Worm (Caenorhabditis elegans): ENCODE results near the gene srbc-9.

The srbc-9 gene

ce11 chrV:7480949-7481348 lies 9.3 kb downstream of the srbc-9 start, which contains the start of gene C18B10.6:
Gene C18B10.6, minus strand, starts transcription at chrV:7481049.
- TF ChIP-seq ceh-30 (tag; optimal IDR thresholded peaks at IDR 0.05) (no peak), pag-3 (tag; optimal IDR thresholded peaks at IDR 0.05; ENCODE audit: borderline replicate concordance) (no peak), eyg-1 (tag; optimal IDR thresholded peaks at IDR 0.05) (no peak), ceh-19 (GFP tag; optimal IDR thresholded peaks at IDR 0.05) (no peak)

ce11 chrV:7478404-7478803 lies 11.8 kb downstream of the srbc-9 start, which contains the start of gene str-190:
Gene str-190, minus strand, starts transcription at chrV:7478504.
- TF ChIP-seq pros-1 (tag; optimal IDR thresholded peaks at IDR 0.05) (no peak), lin-11 (tag; optimal IDR thresholded peaks at IDR 0.05) (no peak), ceh-24 (tag; optimal IDR thresholded peaks at IDR 0.05) (no peak), odd-2 (tag; optimal IDR thresholded peaks at IDR 0.05) (no peak), Y22D7AL.16 (tag; optimal IDR thresholded peaks at IDR 0.05) (no peak), fkh-6 (tag; optimal IDR thresholded peaks at IDR 0.05) (no peak), nhr-11 (tag; optimal IDR thresholded peaks at IDR 0.05) (no peak), hlh-6 (tag; optimal IDR thresholded peaks at IDR 0.05) (no peak), ceh-30 (tag; optimal IDR thresholded peaks at IDR 0.05) (no peak), C38D4.7 (GFP tag; optimal IDR thresholded peaks at IDR 0.05) (no peak), hlh-13 (GFP tag; optimal IDR thresholded peaks at IDR 0.05) (no peak)

ce11 chrV:7476766-7477165 lies 13.5 kb downstream of the srbc-9 start, which contains the start of gene srh-125:
Gene srh-125, minus strand, starts transcription at chrV:7476866.
- TF ChIP-seq tbx-2 (tag; optimal IDR thresholded peaks at IDR 0.05) (no peak), ama-1 (optimal IDR thresholded peaks at IDR 0.05) (no peak), unc-86 (tag; optimal IDR thresholded peaks at IDR 0.05) (no peak), ceh-34 (tag; optimal IDR thresholded peaks at IDR 0.05) (no peak), nhr-232 (tag; optimal IDR thresholded peaks at IDR 0.05) (no peak), C38D4.7 (GFP tag; optimal IDR thresholded peaks at IDR 0.05) (no peak), ahr-1 (tag; optimal IDR thresholded peaks at IDR 0.05) (no peak), elt-4 (tag; optimal IDR thresholded peaks at IDR 0.05) (no peak), unc-42 (tag; optimal IDR thresholded peaks at IDR 0.05) (no peak), pqm-1 (tag; optimal IDR thresholded peaks at IDR 0.05) (no peak), eyg-1 (tag; optimal IDR thresholded peaks at IDR 0.05) (no peak), tbx-7 (tag; optimal IDR thresholded peaks at IDR 0.05) (no peak), lin-11 (tag; optimal IDR thresholded peaks at IDR 0.05) (no peak)

ce11 chrV:7472815-7473214 lies 17.4 kb downstream of the srbc-9 start, which contains the start of gene str-28:
Gene str-28, minus strand, starts transcription at chrV:7472915.
- no peak for TF ChIP-seq lin-11 (tag; optimal IDR thresholded peaks at IDR 0.05)
- no peak for TF ChIP-seq ceh-30 (tag; optimal IDR thresholded peaks at IDR 0.05)
- no peak for TF ChIP-seq ceh-14 (tag; optimal IDR thresholded peaks at IDR 0.05)
- no peak for TF ChIP-seq ttx-3 (tag; optimal IDR thresholded peaks at IDR 0.05)
- no peak for TF ChIP-seq ref-2 (tag; optimal IDR thresholded peaks at IDR 0.05)
- TF ChIP-seq ceh-31 (tag; optimal IDR thresholded peaks at IDR 0.05), result no peak

ce11 chrV:7465509-7465908 lies 24.7 kb downstream of the srbc-9 start, which contains the start of gene F25E5.1:
Gene F25E5.1, plus strand, starts transcription at chrV:7465884.
- TF ChIP-seq npax-4 (tag; optimal IDR thresholded peaks at IDR 0.05), result no peak
- TF ChIP-seq odd-2 (tag; optimal IDR thresholded peaks at IDR 0.05), result no peak
- TF ChIP-seq ttx-3 (tag; optimal IDR thresholded peaks at IDR 0.05), result no peak
- TF ChIP-seq unc-55 (GFP tag; optimal IDR thresholded peaks at IDR 0.05), result peak; percentile 2
- TF ChIP-seq pha-2 (tag; optimal IDR thresholded peaks at IDR 0.05), result no peak
- no peak for TF ChIP-seq ceh-19 (GFP tag; optimal IDR thresholded peaks at IDR 0.05)
- TF ChIP-seq pax-1 (tag; optimal IDR thresholded peaks at IDR 0.05), result no peak
- TF ChIP-seq madf-2 (tag; optimal IDR thresholded peaks at IDR 0.05), result no peak
- TF ChIP-seq fax-1 (tag; optimal IDR thresholded peaks at IDR 0.05), result peak; percentile 15
- TF ChIP-seq pat-9 (tag; optimal IDR thresholded peaks at IDR 0.05), result no peak
- TF ChIP-seq che-1 (tag; optimal IDR thresholded peaks at IDR 0.05), result no peak
- TF ChIP-seq ceh-24 (tag; optimal IDR thresholded peaks at IDR 0.05), result no peak
- no peak for TF ChIP-seq C38D4.7 (GFP tag; optimal IDR thresholded peaks at IDR 0.05)
- TF ChIP-seq elt-2 (tag; optimal IDR thresholded peaks at IDR 0.05), result peak; percentile 30
- no peak for TF ChIP-seq mec-3 (tag; optimal IDR thresholded peaks at IDR 0.05; ENCODE audit: borderline replicate concordance)
- TF ChIP-seq nhr-11 (tag; optimal IDR thresholded peaks at IDR 0.05), result no peak
- TF ChIP-seq ceh-9 (tag; optimal IDR thresholded peaks at IDR 0.05), result no peak
- peak; percentile 67 for TF ChIP-seq ceh-34 (tag; optimal IDR thresholded peaks at IDR 0.05)
- no peak for TF ChIP-seq Y22D7AL.16 (tag; optimal IDR thresholded peaks at IDR 0.05)
- TF ChIP-seq ets-4 (tag; optimal IDR thresholded peaks at IDR 0.05), result peak; percentile 78
- TF ChIP-seq ceh-30 (tag; optimal IDR thresholded peaks at IDR 0.05), result no peak
- no peak for TF ChIP-seq K09A11.1 (tag; optimal IDR thresholded peaks at IDR 0.05; ENCODE audit: insufficient read depth)
- TF ChIP-seq fkh-6 (tag; optimal IDR thresholded peaks at IDR 0.05), result peak; percentile 53
- TF ChIP-seq lin-11 (tag; optimal IDR thresholded peaks at IDR 0.05), result no peak
- peak; percentile 80 for TF ChIP-seq rnt-1 (tag; optimal IDR thresholded peaks at IDR 0.05)
- TF ChIP-seq ref-2 (tag; optimal IDR thresholded peaks at IDR 0.05), result peak; percentile 36
- TF ChIP-seq ceh-31 (tag; optimal IDR thresholded peaks at IDR 0.05), result peak; percentile 95
- no peak for TF ChIP-seq unc-3 (GFP tag; conservative IDR thresholded peaks at IDR 0.05)
- TF ChIP-seq unc-3 (tag; optimal IDR thresholded peaks at IDR 0.05), result no peak
- TF ChIP-seq tbx-2 (tag; optimal IDR thresholded peaks at IDR 0.05), result peak; percentile 80

Measured in whole organism, late embryonic.